Fruit fly (Drosophila melanogaster) whole organism, adult: Measurements from ENCODE around the gene CG7386.

ENCODE experiments used
- CG12768 ChIP-seq: fragments of 200-800 bp; sonication (Bioruptor generic); optimal IDR thresholded peaks from 2 replicates; lab custom pipeline; 2017; ENCODE audit warnings: missing biosample characterization, missing genetic modification characterization, mild to moderate bottlenecking, moderate library complexity, missing genetic modification reagents
- CG14711 ChIP-seq: fragments of 200-800 bp; sonication (Bioruptor generic); optimal IDR thresholded peaks from 2 replicates; lab custom pipeline; 2018; ENCODE audit warnings: missing biosample characterization, mild to moderate bottlenecking, missing genetic modification characterization, moderate library complexity
- CG1620 ChIP-seq: fragments of 200-800 bp; sonication (Bioruptor generic); optimal IDR thresholded peaks from 2 replicates; lab custom pipeline; 2016; ENCODE audit warnings: missing biosample characterization, missing genetic modification characterization
- CG33017 ChIP-seq: fragments of 200-800 bp; sonication (Bioruptor generic); optimal IDR thresholded peaks from 2 replicates; lab custom pipeline; 2018; ENCODE audit warnings: missing biosample characterization, mild to moderate bottlenecking, missing genetic modification characterization, moderate library complexity
- CG5204 ChIP-seq: fragments of 200-800 bp; sonication (Bioruptor generic); optimal IDR thresholded peaks from 2 replicates; lab custom pipeline; 2016; ENCODE audit warnings: missing biosample characterization, missing genetic modification characterization
- CG7045 ChIP-seq: fragments of 200-800 bp; sonication (Bioruptor generic); optimal IDR thresholded peaks from 2 replicates; lab custom pipeline; 2017; ENCODE audit warnings: missing biosample characterization, mild to moderate bottlenecking, missing genetic modification characterization
- Crg-1 ChIP-seq: fragments of 200-800 bp; sonication (Bioruptor generic); optimal IDR thresholded peaks from 2 replicates; lab custom pipeline; 2016; ENCODE audit warnings: missing biosample characterization, missing genetic modification characterization
- Hr96 ChIP-seq: fragments of 200-800 bp; sonication (Bioruptor generic); optimal IDR thresholded peaks from 2 replicates; lab custom pipeline; 2016; ENCODE audit warnings: missing biosample characterization, missing genetic modification characterization
- Mnt ChIP-seq: fragments of 200-800 bp; sonication (Bioruptor generic); optimal IDR thresholded peaks from 2 replicates; lab custom pipeline; 2016; ENCODE audit warnings: missing biosample characterization, mild to moderate bottlenecking, missing genetic modification characterization
- bab1 ChIP-seq: fragments of 200-800 bp; sonication (Bioruptor generic); optimal IDR thresholded peaks from 3 replicates; lab custom pipeline; 2019; ENCODE audit warnings: missing biosample characterization, mild to moderate bottlenecking, missing genetic modification characterization, moderate library complexity
- cnc ChIP-seq, 2 experiments: fragments of >200 bp; optimal IDR thresholded peaks; 2 replicates each; lab custom pipeline; 2017
- kay ChIP-seq: fragments of 200-800 bp; sonication (Bioruptor generic); peaks from one replicate; lab custom pipeline; 2016; ENCODE audit warnings: missing biosample characterization, missing genetic modification characterization, borderline replicate concordance
- ovo ChIP-seq: fragments of 200-800 bp; sonication (Bioruptor generic); optimal IDR thresholded peaks from 2 replicates; lab custom pipeline; 2016; ENCODE audit warnings: missing biosample characterization, missing genetic modification characterization
- tj ChIP-seq: fragments of 200-800 bp; sonication (Bioruptor generic); optimal IDR thresholded peaks from 3 replicates; lab custom pipeline; 2017; ENCODE audit warnings: missing biosample characterization, mild to moderate bottlenecking, missing genetic modification characterization, moderate library complexity

DNA sequence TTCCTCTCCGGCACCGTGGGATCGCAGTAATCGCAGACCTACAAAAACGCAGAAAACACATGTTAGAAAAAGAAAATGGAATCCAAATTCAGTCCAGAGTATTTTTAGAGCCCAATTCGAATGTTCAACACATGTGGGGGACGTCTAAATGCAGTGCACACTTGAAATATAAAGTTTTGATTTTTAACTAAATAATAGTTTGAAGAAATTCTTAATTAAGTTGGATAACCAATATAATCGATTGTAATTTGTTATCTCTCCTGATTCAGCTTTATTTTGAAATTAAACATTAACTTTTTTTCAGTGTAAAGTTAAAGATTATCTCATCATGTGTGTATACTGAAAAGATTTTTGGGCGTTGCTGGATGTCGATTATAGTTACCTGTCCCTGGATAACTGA is 27.7 kb downstream of the CG7386 start:
- TF ChIP-seq CG7045 (GFP tag; lab: Kevin White, UChicago): no peak
- no peak for TF ChIP-seq CG14711
- TF ChIP-seq CG1620 (GFP tag; lab: Kevin White, UChicago): no peak
- no peak for TF ChIP-seq Hr96 (GFP tag; lab: Kevin White, UChicago)
- TF ChIP-seq kay (GFP tag; lab: Kevin White, UChicago): no peak
- TF ChIP-seq Mnt (GFP tag; lab: Kevin White, UChicago): no peak
- no peak for TF ChIP-seq tj (GFP tag; lab: Kevin White, UChicago)
- TF ChIP-seq bab1 (GFP tag; lab: Kevin White, UChicago): no peak
- TF ChIP-seq CG33017 (tag; lab: Kevin White, UChicago): no peak
- TF ChIP-seq cnc (optimal IDR thresholded peaks at IDR 0.05; lab: Kevin White, UChicago): no peak
- TF ChIP-seq Crg-1 (GFP tag; lab: Kevin White, UChicago): no peak
- no peak for TF ChIP-seq ovo (GFP tag; lab: Kevin White, UChicago)
- no peak for TF ChIP-seq CG12768 (GFP tag; lab: Kevin White, UChicago)
- no peak for TF ChIP-seq CG5204 (GFP tag; lab: Kevin White, UChicago)
